Worm (Caenorhabditis elegans) whole organism, young adult: ENCODE measurements around the gene grl-23.
A peak's percentile ranks its signal among the peaks of the same experiment; 100 is the strongest.

Source experiments
- B0336.3 ChIP-seq: fragments of 200-800 bp; sonication (Bioruptor generic); IDR thresholded peaks from 2 replicates; pipeline ENCODE4 v1.3.6; 2022; ENCODE audit warnings: missing genetic modification characterization, missing compliant biosample characterization
- C17E4.6 ChIP-seq: fragments of 200-800 bp; sonication (Bioruptor generic); IDR thresholded peaks from 2 replicates; pipeline ENCODE4 v1.3.6; 2022; ENCODE audit warnings: missing genetic modification reagents, missing genetic modification characterization, missing compliant biosample characterization
- F22D6.2 ChIP-seq: sonication (generic microtip); optimal IDR thresholded peaks from 2 replicates; lab custom pipeline; 2016; ENCODE audit warnings: mild to moderate bottlenecking, missing genetic modification characterization, missing compliant biosample characterization
- F39B2.1 ChIP-seq: fragments of 200-800 bp; sonication (Bioruptor generic); IDR thresholded peaks from 2 replicates; pipeline ENCODE4 v1.3.6; 2022; ENCODE audit warnings: missing genetic modification reagents, missing genetic modification characterization, missing compliant biosample characterization
- F57A8.1 ChIP-seq: fragments of 200-800 bp; sonication (Bioruptor generic); optimal IDR thresholded peaks from 2 replicates; lab custom pipeline; 2018; ENCODE audit warnings: mild to moderate bottlenecking, missing genetic modification characterization, moderate library complexity, missing compliant biosample characterization
- F57C9.4 ChIP-seq: sonication (generic microtip); optimal IDR thresholded peaks from 2 replicates; lab custom pipeline; 2017; ENCODE audit warnings: mild to moderate bottlenecking, missing genetic modification characterization, missing compliant biosample characterization
- Y53F4B.3 ChIP-seq: fragments of 200-800 bp; sonication (Bioruptor generic); IDR thresholded peaks from 2 replicates; pipeline ENCODE4 v1.3.6; 2022; ENCODE audit warnings: missing genetic modification reagents, missing genetic modification characterization, missing compliant biosample characterization
- Y79H2A.3 ChIP-seq: fragments of 200-800 bp; sonication (Bioruptor generic); conservative IDR thresholded peaks from 2 replicates; pipeline ENCODE4 v1.3.6; 2022; ENCODE audit warnings: missing genetic modification reagents, missing genetic modification characterization, missing compliant biosample characterization
- aptf-3 ChIP-seq: fragments of 200-800 bp; sonication (Bioruptor generic); IDR thresholded peaks from 2 replicates; pipeline ENCODE4 v1.3.6; 2022; ENCODE audit warnings: missing genetic modification characterization, missing compliant biosample characterization
- bed-1 ChIP-seq: fragments of 200-800 bp; sonication (Bioruptor generic); IDR thresholded peaks from 2 replicates; pipeline ENCODE4 v1.3.6; 2022; ENCODE audit warnings: missing genetic modification reagents, missing genetic modification characterization, missing compliant biosample characterization
- ccch-3 ChIP-seq: fragments of 200-800 bp; sonication (Bioruptor generic); optimal IDR thresholded peaks from 2 replicates; lab custom pipeline; 2018; ENCODE audit warnings: mild to moderate bottlenecking, missing genetic modification characterization, missing compliant biosample characterization
- cebp-1 ChIP-seq, 2 experiments: fragments of 200-800 bp in 1 of 2; sonication (Bioruptor generic) in 1 of 2; sonication (generic microtip) in 1 of 2; IDR thresholded peaks in 1 of 2; optimal IDR thresholded peaks in 1 of 2; 2 replicates each; pipeline versions ENCODE4 v1.3.6 to Lab custom; 2017 to 2022; ENCODE audit warnings: missing compliant biosample characterization in 2 of 2, missing genetic modification characterization in 2 of 2, mild to moderate bottlenecking in 1 of 2, missing genetic modification reagents in 1 of 2, moderate library complexity in 1 of 2
- cebp-2 ChIP-seq: fragments of 200-800 bp; sonication (Bioruptor generic); IDR thresholded peaks from 2 replicates; pipeline ENCODE4 v1.3.6; 2022; ENCODE audit warnings: missing genetic modification characterization, missing compliant biosample characterization
- ceh-27 ChIP-seq: fragments of 200-800 bp; sonication (Bioruptor generic); optimal IDR thresholded peaks from 2 replicates; lab custom pipeline; 2018; ENCODE audit warnings: mild to moderate bottlenecking, missing genetic modification characterization, moderate library complexity, missing compliant biosample characterization
- die-1 ChIP-seq: sonication (generic microtip); optimal IDR thresholded peaks from 2 replicates; lab custom pipeline; 2016; ENCODE audit warnings: missing genotype, mild to moderate bottlenecking, missing genetic modification characterization, missing compliant biosample characterization
- dox-1 ChIP-seq: fragments of 200-800 bp; sonication (Bioruptor generic); IDR thresholded peaks from 2 replicates; pipeline ENCODE4 v1.3.6; 2022; ENCODE audit warnings: missing genetic modification reagents, missing genetic modification characterization, missing compliant biosample characterization
- efl-1 ChIP-seq: fragments of 150-350 bp; optimal IDR thresholded peaks from 2 replicates; lab custom pipeline; 2014; ENCODE audit warnings: missing biosample characterization, missing genetic modification reagents, missing genetic modification characterization
- egl-18 ChIP-seq: fragments of 200-800 bp; sonication (Bioruptor generic); IDR thresholded peaks from 2 replicates; pipeline ENCODE4 v1.3.6; 2022; ENCODE audit warnings: missing genetic modification reagents, missing genetic modification characterization, missing compliant biosample characterization
- egrh-3 ChIP-seq: fragments of 200-800 bp; sonication (Bioruptor generic); IDR thresholded peaks from 2 replicates; pipeline ENCODE4 v1.3.6; 2022; ENCODE audit warnings: missing genetic modification reagents, missing genetic modification characterization, missing compliant biosample characterization
- ets-4 ChIP-seq: fragments of 200-800 bp; sonication (Bioruptor generic); optimal IDR thresholded peaks from 2 replicates; lab custom pipeline; 2018; ENCODE audit warnings: mild to moderate bottlenecking, missing genetic modification characterization, missing compliant biosample characterization
- hmg-1.2 ChIP-seq: fragments of 200-800 bp; sonication (Bioruptor generic); IDR thresholded peaks from 2 replicates; pipeline ENCODE4 v1.3.6; 2022; ENCODE audit warnings: missing genetic modification reagents, missing genetic modification characterization, missing compliant biosample characterization
- hmg-20 ChIP-seq: fragments of 200-800 bp; sonication (Bioruptor generic); IDR thresholded peaks from 2 replicates; pipeline ENCODE4 v1.3.6; 2022; ENCODE audit warnings: missing genetic modification reagents, missing genetic modification characterization, missing compliant biosample characterization
- lir-1 ChIP-seq: fragments of 200-800 bp; sonication (Bioruptor generic); conservative IDR thresholded peaks from 2 replicates; pipeline ENCODE4 v1.3.6; 2022; ENCODE audit warnings: missing genetic modification reagents, missing genetic modification characterization, missing compliant biosample characterization
- lsl-1 ChIP-seq: fragments of 200-800 bp; sonication (Bioruptor generic); optimal IDR thresholded peaks from 2 replicates; lab custom pipeline; 2018; ENCODE audit warnings: mild to moderate bottlenecking, missing genetic modification characterization, moderate library complexity, missing compliant biosample characterization
- madf-10 ChIP-seq: sonication (generic microtip); optimal IDR thresholded peaks from 2 replicates; lab custom pipeline; 2016; ENCODE audit warnings: mild to moderate bottlenecking, missing genetic modification characterization, missing compliant biosample characterization
- madf-6 ChIP-seq: fragments of 200-800 bp; sonication (Bioruptor generic); IDR thresholded peaks from 2 replicates; pipeline ENCODE4 v1.3.6; 2022; ENCODE audit warnings: missing genetic modification reagents, missing genetic modification characterization, missing compliant biosample characterization
- mcd-1 ChIP-seq: fragments of 200-800 bp; sonication (Bioruptor generic); IDR thresholded peaks from 2 replicates; pipeline ENCODE4 v1.3.6; 2022; ENCODE audit warnings: missing genetic modification reagents, missing genetic modification characterization, missing compliant biosample characterization
- mes-4 ChIP-seq: sonication (generic microtip); optimal IDR thresholded peaks from 2 replicates; lab custom pipeline; 2016; ENCODE audit warnings: missing genotype, missing genetic modification characterization, missing compliant biosample characterization
- nfya-1 ChIP-seq: sonication (generic microtip); optimal IDR thresholded peaks from 2 replicates; lab custom pipeline; 2017; ENCODE audit warnings: antibody characterized with exemption, missing compliant biosample characterization, missing genetic modification characterization, borderline replicate concordance; ENCODE audit not compliant: insufficient read depth
- nfya-2 ChIP-seq: fragments of 200-800 bp; sonication (Bioruptor generic); IDR thresholded peaks from 2 replicates; pipeline ENCODE4 v1.3.6; 2022; ENCODE audit warnings: missing genetic modification reagents, missing genetic modification characterization, missing compliant biosample characterization
- nhr-27 ChIP-seq: fragments of 200-800 bp; sonication (Bioruptor generic); optimal IDR thresholded peaks from 2 replicates; lab custom pipeline; 2018; ENCODE audit warnings: mild to moderate bottlenecking, missing genetic modification characterization, moderate library complexity, missing compliant biosample characterization
- pbrm-1 ChIP-seq: fragments of 200-800 bp; sonication (Bioruptor generic); IDR thresholded peaks from 2 replicates; pipeline ENCODE4 v1.3.6; 2022; ENCODE audit warnings: missing genetic modification reagents, missing genetic modification characterization, missing compliant biosample characterization
- pha-4 ChIP-seq: fragments of 150-350 bp; sonication (generic microtip); optimal IDR thresholded peaks from 2 replicates; lab custom pipeline; 2014; ENCODE audit warnings: missing biosample characterization, missing genetic modification reagents, missing genetic modification characterization
- rcor-1 ChIP-seq: fragments of 200-800 bp; sonication (Bioruptor generic); IDR thresholded peaks from 2 replicates; pipeline ENCODE4 v1.3.6; 2022; ENCODE audit warnings: missing genetic modification reagents, missing genetic modification characterization, missing compliant biosample characterization
- rec-8 ChIP-seq, 2 experiments: sonication (generic microtip); optimal IDR thresholded peaks; 2 replicates each; lab custom pipeline; 2016; ENCODE audit warnings: mild to moderate bottlenecking in 2 of 2, missing genetic modification characterization in 2 of 2, missing genetic modification reagents in 2 of 2, missing genotype in 2 of 2, missing biosample characterization in 1 of 2, missing compliant biosample characterization in 1 of 2, moderate library complexity in 1 of 2
- repo-1 ChIP-seq: sonication (generic microtip); optimal IDR thresholded peaks from 2 replicates; lab custom pipeline; 2017; ENCODE audit warnings: mild to moderate bottlenecking, missing genetic modification characterization, missing compliant biosample characterization
- rpc-1 ChIP-seq, 2 experiments: fragments of 150-350 bp in 1 of 2; sonication (generic microtip) in 1 of 2; optimal IDR thresholded peaks; 2 replicates each; lab custom pipeline; 2014 to 2018; ENCODE audit warnings: missing biosample characterization in 1 of 2, missing genetic modification characterization in 1 of 2, missing genetic modification reagents in 1 of 2, missing genotype in 1 of 2
- sea-2 ChIP-seq: fragments of 200-800 bp; sonication (Bioruptor generic); IDR thresholded peaks from 2 replicates; pipeline ENCODE4 v1.3.6; 2022; ENCODE audit warnings: missing genetic modification characterization, missing compliant biosample characterization
- somi-1 ChIP-seq: fragments of 200-800 bp; sonication (Bioruptor generic); optimal IDR thresholded peaks from 2 replicates; lab custom pipeline; 2018; ENCODE audit warnings: mild to moderate bottlenecking, missing genetic modification characterization, missing compliant biosample characterization
- ztf-22 ChIP-seq: fragments of 200-800 bp; sonication (Bioruptor generic); optimal IDR thresholded peaks from 2 replicates; lab custom pipeline; 2018; ENCODE audit warnings: mild to moderate bottlenecking, missing genetic modification characterization, moderate library complexity, missing compliant biosample characterization
- ztf-26 ChIP-seq: sonication (generic microtip); optimal IDR thresholded peaks from 2 replicates; lab custom pipeline; 2017; ENCODE audit warnings: missing genetic modification characterization, missing compliant biosample characterization
- ztf-28 ChIP-seq: fragments of 200-800 bp; sonication (Bioruptor generic); IDR thresholded peaks from 2 replicates; pipeline ENCODE4 v1.3.6; 2022; ENCODE audit warnings: missing genetic modification reagents, missing genetic modification characterization, missing compliant biosample characterization

The grl-23 gene

ce11 chrV:12584771-12585170 is 8.1 kb upstream of the grl-23 start:
- TF ChIP-seq ets-4 (GFP tag; lab: Kevin White, UChicago): no peak
- TF ChIP-seq rpc-1 (optimal IDR thresholded peaks at IDR 0.05; lab: Kevin White, UChicago): no peak
- TF ChIP-seq rpc-1 (tag; optimal IDR thresholded peaks at IDR 0.05; lab: Kevin White, UChicago): no peak
- no peak for TF ChIP-seq cebp-2 (GFP tag; lab: Robert Waterston, UW)
- no peak for TF ChIP-seq F39B2.1 (GFP tag; lab: Robert Waterston, UW)
- TF ChIP-seq mes-4 (tag; lab: Kevin White, UChicago): no peak
- TF ChIP-seq cebp-1 (GFP tag; IDR thresholded peaks at IDR 0.05; lab: Robert Waterston, UW): no peak
- TF ChIP-seq cebp-1 (tag; optimal IDR thresholded peaks at IDR 0.05; lab: Kevin White, UChicago): no peak
- no peak for TF ChIP-seq efl-1 (GFP tag; lab: Kevin White, UChicago)
- TF ChIP-seq nhr-27 (tag; lab: Kevin White, UChicago): no peak

ce11 chrV:12583421-12583820 is 6.7 kb upstream of the grl-23 start:
- TF ChIP-seq F57C9.4 (tag; lab: Kevin White, UChicago): no peak
- TF ChIP-seq repo-1: no peak
- TF ChIP-seq bed-1 (GFP tag; lab: Robert Waterston, UW): no peak
- TF ChIP-seq rcor-1 (GFP tag; lab: Robert Waterston, UW): no peak
- TF ChIP-seq Y53F4B.3 (GFP tag; lab: Robert Waterston, UW): no peak
- TF ChIP-seq lir-1 (GFP tag; lab: Robert Waterston, UW): no peak
- TF ChIP-seq F22D6.2 (tag; lab: Kevin White, UChicago): no peak
- no peak for TF ChIP-seq F57A8.1 (GFP tag; lab: Kevin White, UChicago)
- TF ChIP-seq efl-1 (GFP tag; lab: Kevin White, UChicago): no peak
- no peak for TF ChIP-seq pha-4 (tag; lab: Kevin White, UChicago)
- TF ChIP-seq ztf-28 (GFP tag; lab: Robert Waterston, UW): no peak
- TF ChIP-seq lsl-1: no peak
- TF ChIP-seq die-1: no peak
- TF ChIP-seq dox-1: no peak
- no peak for TF ChIP-seq ztf-26 (tag; lab: Kevin White, UChicago)
- no peak for TF ChIP-seq ccch-3

- TF ChIP-seq C17E4.6: no peak
- no peak for TF ChIP-seq mcd-1 (GFP tag; lab: Robert Waterston, UW)
- no peak for TF ChIP-seq rcor-1 (GFP tag; lab: Robert Waterston, UW)
- TF ChIP-seq B0336.3: no peak
- TF ChIP-seq, all 124 proteins: peak for 0
Measured at ce11 chrV:12579299-12579698, 2.6 kb upstream of the grl-23 start, which contains the start of gene E02A10.3. Gene E02A10.3 (plus strand): TSS chrV:12579599.

- TF ChIP-seq egrh-3 (peak; percentile 97), aptf-3 (GFP tag; lab: Robert Waterston, UW) (no peak), sea-2 (GFP tag; lab: Robert Waterston, UW) (0 out of 2 replicates have a peak, but pooled peaks have one; percentile 28), rec-8 (tag; optimal IDR thresholded peaks at IDR 0.05; lab: Kevin White, UChicago) (no peak)
- TF ChIP-seq, all 124 proteins: peak for 2
Measured at ce11 chrV:12575846-12576245, 851 bp downstream of the grl-23 start.

- TF ChIP-seq madf-6 (no peak), nfya-1 (tag; lab: Kevin White, UChicago) (no peak), C17E4.6 (no peak), hmg-20 (no peak), dox-1 (no peak), ceh-27 (no peak), somi-1 (GFP tag; lab: Kevin White, UChicago) (no peak), ccch-3 (no peak), lsl-1 (no peak), nfya-2 (GFP tag; lab: Robert Waterston, UW) (no peak), hmg-1.2 (no peak), Y79H2A.3 (GFP tag; lab: Robert Waterston, UW) (no peak), madf-10 (tag; lab: Kevin White, UChicago) (no peak), ztf-22 (GFP tag; lab: Kevin White, UChicago) (no peak), egl-18 (GFP tag; lab: Robert Waterston, UW) (no peak), pbrm-1 (no peak)
Measured at ce11 chrV:12570271-12570670, 6.4 kb downstream of the grl-23 start.
